Worm (Caenorhabditis elegans) whole organism, young adult: ENCODE data around the gene str-182.

ENCODE experiments used
- ekl-4 ChIP-seq: fragments of 200-800 bp; sonication (Bioruptor generic); IDR thresholded peaks from 2 replicates; pipeline ENCODE4 v1.3.6; 2022; ENCODE audit warnings: missing genetic modification reagents, missing genetic modification characterization, missing compliant biosample characterization
- hmg-1.2 ChIP-seq: fragments of 200-800 bp; sonication (Bioruptor generic); IDR thresholded peaks from 2 replicates; pipeline ENCODE4 v1.3.6; 2022; ENCODE audit warnings: missing genetic modification reagents, missing genetic modification characterization, missing compliant biosample characterization

- TF ChIP-seq ekl-4 (GFP tag; lab: Robert Waterston, UW), result no peak
- no peak for TF ChIP-seq hmg-1.2 (GFP tag; lab: Robert Waterston, UW)
Measured at ce11 chrV:10183810-10184209, 49.4 kb downstream of the str-182 start.
